Worm (Caenorhabditis elegans): Measurements from ENCODE around the gene unc-132.

DNA sequence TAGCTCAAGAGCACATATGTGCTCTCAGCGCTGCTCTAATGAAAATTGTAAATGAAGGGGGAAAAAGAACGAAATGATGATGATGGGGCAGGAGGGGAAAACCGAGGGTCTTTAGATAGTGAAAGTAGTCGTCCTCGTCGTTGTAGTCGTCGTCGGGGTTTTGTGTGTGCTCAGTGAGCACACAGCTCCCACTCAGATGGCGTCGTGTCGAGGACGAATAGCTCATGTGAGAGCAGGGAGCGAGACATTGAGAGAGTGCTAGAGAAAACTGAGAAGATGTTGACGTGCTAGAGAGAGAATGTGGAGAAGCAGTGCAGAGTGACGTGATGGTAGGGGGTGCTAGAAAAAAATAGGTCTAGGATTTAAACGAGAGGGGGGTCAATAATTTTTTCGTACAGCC, 30.8 kb downstream of the unc-132 start:
- TF ChIP-seq F37D6.2 (tag; optimal IDR thresholded peaks at IDR 0.05) (peak; percentile 26), T20F7.1 (GFP tag; optimal IDR thresholded peaks at IDR 0.05) (no peak), F49E8.2 (tag; optimal IDR thresholded peaks at IDR 0.05; ENCODE audit: borderline replicate concordance) (no peak)
